Worm (Caenorhabditis elegans) whole organism, L3 larva: Measurements from ENCODE around the gene hgrs-1.

Source experiments
- ZK546.5 ChIP-seq: sonication (generic microtip); optimal IDR thresholded peaks from 2 replicates; lab custom pipeline; 2017; ENCODE audit warnings: missing biosample characterization, missing genetic modification characterization
- ceh-16 ChIP-seq: sonication (generic microtip); optimal IDR thresholded peaks from 2 replicates; lab custom pipeline; 2017; ENCODE audit warnings: missing biosample characterization, missing genetic modification characterization
- elt-2 ChIP-seq: sonication (generic microtip); optimal IDR thresholded peaks from 2 replicates; lab custom pipeline; 2016; ENCODE audit warnings: missing genetic modification reagents, mild to moderate bottlenecking, missing genetic modification characterization, missing compliant biosample characterization
- fkh-10 ChIP-seq: sonication (generic microtip); optimal IDR thresholded peaks from 2 replicates; lab custom pipeline; 2017; ENCODE audit warnings: missing biosample characterization, missing genetic modification reagents, missing genetic modification characterization
- fos-1 ChIP-seq: fragments of 150-350 bp; optimal IDR thresholded peaks from 2 replicates; lab custom pipeline; 2014; ENCODE audit warnings: missing biosample characterization, missing genetic modification characterization
- lin-39 ChIP-seq: fragments of 150-350 bp; optimal IDR thresholded peaks from 2 replicates; lab custom pipeline; 2018; ENCODE audit warnings: missing biosample characterization, missing genetic modification reagents, missing genetic modification characterization
- nhr-237 ChIP-seq: fragments of 150-350 bp; optimal IDR thresholded peaks from 2 replicates; lab custom pipeline; 2014; ENCODE audit warnings: missing biosample characterization, missing genetic modification characterization
- nhr-76 ChIP-seq: fragments of 150-350 bp; sonication (generic microtip); optimal IDR thresholded peaks from 5 replicates; lab custom pipeline; 2014; ENCODE audit warnings: missing biosample characterization, missing genetic modification characterization
- nhr-77 ChIP-seq: fragments of 150-350 bp; optimal IDR thresholded peaks from 2 replicates; lab custom pipeline; 2014; ENCODE audit warnings: missing biosample characterization, missing genetic modification characterization
- skn-1 ChIP-seq: fragments of 150-350 bp; optimal IDR thresholded peaks from 2 replicates; lab custom pipeline; 2014; ENCODE audit warnings: missing biosample characterization, missing genetic modification characterization
- unc-62 ChIP-seq: fragments of 150-350 bp; sonication (generic microtip); optimal IDR thresholded peaks from 4 replicates; lab custom pipeline; 2014; ENCODE audit warnings: missing biosample characterization, missing genetic modification reagents, missing genetic modification characterization
- zag-1 ChIP-seq: fragments of 150-350 bp; optimal IDR thresholded peaks from 2 replicates; lab custom pipeline; 2014; ENCODE audit warnings: missing biosample characterization, missing genetic modification characterization
- ztf-11 ChIP-seq: fragments of 150-350 bp; optimal IDR thresholded peaks from 2 replicates; lab custom pipeline; 2014; ENCODE audit warnings: missing biosample characterization, missing genetic modification characterization

DNA sequence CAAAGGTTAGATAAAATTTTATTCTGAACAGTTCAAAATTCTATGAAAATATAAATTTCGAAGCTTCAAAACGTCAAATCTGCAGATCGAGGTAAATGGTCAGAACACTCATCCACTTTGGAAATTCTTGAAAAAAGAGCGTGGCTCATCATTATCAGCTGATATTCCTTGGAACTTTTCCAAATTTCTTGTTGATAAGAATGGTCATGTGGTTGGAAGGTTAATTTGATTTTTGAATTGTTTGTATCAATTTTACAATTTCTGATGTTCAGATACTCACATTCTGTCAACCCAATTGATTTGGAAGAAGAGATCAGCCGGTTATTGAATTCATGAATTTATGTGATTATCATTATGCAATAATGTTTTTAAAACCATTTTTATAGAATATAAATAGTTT lies 17.2 kb upstream of the hgrs-1 start:
- peak; percentile 52 for TF ChIP-seq elt-2 (tag; lab: Kevin White, UChicago)
- TF ChIP-seq nhr-76, result no peak
- TF ChIP-seq zag-1 (tag; lab: Kevin White, UChicago), result no peak
- no peak for TF ChIP-seq ztf-11 (tag; lab: Kevin White, UChicago)
- no peak for TF ChIP-seq unc-62 (GFP tag; lab: Kevin White, UChicago)
- no peak for TF ChIP-seq lin-39
- no peak for TF ChIP-seq nhr-77 (tag; lab: Kevin White, UChicago)
- no peak for TF ChIP-seq skn-1 (tag; lab: Kevin White, UChicago)
- TF ChIP-seq fos-1, result no peak
- no peak for TF ChIP-seq fkh-10 (GFP tag; lab: Kevin White, UChicago)
- TF ChIP-seq ZK546.5 (tag; lab: Kevin White, UChicago), result no peak
- no peak for TF ChIP-seq nhr-237 (tag; lab: Kevin White, UChicago)
- TF ChIP-seq ceh-16 (tag; lab: Kevin White, UChicago), result no peak
